Fruit fly (Drosophila melanogaster) ovary, adult (tissue): ENCODE data around the gene Jon65Aiii.

Source experiments
- CG17801 ChIP-seq: fragments of 200-800 bp; optimal IDR thresholded peaks from 2 replicates; lab custom pipeline; 2019; ENCODE audit warnings: missing biosample characterization, mild to moderate bottlenecking, missing genetic modification characterization, moderate library complexity; ENCODE audit not compliant: partially characterized antibody

Jon65Aiii gene

dm6 chr3L:6050230-6050807 is at the start of gene Jon65Aiii:
Gene Jon65Aiii (plus strand): TSS chr3L:6050757.
- TF ChIP-seq CG17801 (GFP tag; lab: Kevin White, UChicago), result no peak

dm6 chr3L:6000938-6001337 is 49.6 kb upstream of the Jon65Aiii start:
- no peak for TF ChIP-seq CG17801 (GFP tag; lab: Kevin White, UChicago)

dm6 chr3L:6010921-6011320 is 39.6 kb upstream of the Jon65Aiii start, which contains the start of gene alphaKap4:
Gene alphaKap4 (minus strand): TSS chr3L:6011021.
- TF ChIP-seq CG17801 (GFP tag; lab: Kevin White, UChicago), result no peak

dm6 chr3L:6012950-6013349 is 37.6 kb upstream of the Jon65Aiii start:
- no peak for TF ChIP-seq CG17801 (GFP tag; lab: Kevin White, UChicago)

dm6 chr3L:6022142-6022541 is 28.4 kb upstream of the Jon65Aiii start:
- TF ChIP-seq CG17801 (GFP tag; lab: Kevin White, UChicago), result no peak

dm6 chr3L:6033008-6033407 is 17.5 kb upstream of the Jon65Aiii start:
- no peak for TF ChIP-seq CG17801 (GFP tag; lab: Kevin White, UChicago)

- no peak for TF ChIP-seq CG17801 (GFP tag; lab: Kevin White, UChicago)
Observed at dm6 chr3L:6034511-6034910, 16.0 kb upstream of the Jon65Aiii start, which contains the start of gene CG10477. Gene CG10477 (minus strand): TSS chr3L:6034611.

dm6 chr3L:6034916-6035315 is 15.6 kb upstream of the Jon65Aiii start, which contains the start of gene yip7:
Gene yip7 (plus strand): TSS chr3L:6035216.
- no peak for TF ChIP-seq CG17801 (GFP tag; lab: Kevin White, UChicago)

- TF ChIP-seq CG17801 (GFP tag; lab: Kevin White, UChicago), result no peak
Observed at dm6 chr3L:6036141-6036540, 14.4 kb upstream of the Jon65Aiii start.

dm6 chr3L:6036811-6037210 is 13.7 kb upstream of the Jon65Aiii start, which contains the start of gene CG6462:
Gene CG6462 (plus strand): TSS chr3L:6037111.
- TF ChIP-seq CG17801 (GFP tag; lab: Kevin White, UChicago), result no peak

- no peak for TF ChIP-seq CG17801 (GFP tag; lab: Kevin White, UChicago)
Observed at dm6 chr3L:6038720-6039205, 11.8 kb upstream of the Jon65Aiii start, which contains the start of gene Jon65Aiv. Gene Jon65Aiv (plus strand): TSS chr3L:6039155.

dm6 chr3L:6052021-6052420 is 1.5 kb downstream of the Jon65Aiii start, which contains the start of gene Jon65Aii:
Gene Jon65Aii (plus strand): TSS chr3L:6052321.
- TF ChIP-seq CG17801 (GFP tag; lab: Kevin White, UChicago), result no peak

dm6 chr3L:6054343-6054742 is 3.8 kb downstream of the Jon65Aiii start, which contains the start of gene Jon65Ai:
Gene Jon65Ai (minus strand): TSS chr3L:6054443.
- TF ChIP-seq CG17801 (GFP tag; lab: Kevin White, UChicago), result no peak

dm6 chr3L:6054803-6055202 is 4.2 kb downstream of the Jon65Aiii start, which contains the start of gene tant:
Gene tant (plus strand): TSS chr3L:6055136.
- no peak for TF ChIP-seq CG17801 (GFP tag; lab: Kevin White, UChicago)

dm6 chr3L:6059062-6059708 is 8.6 kb downstream of the Jon65Aiii start, which contains the start of gene CG6592:
Gene CG6592 (plus strand): TSS chr3L:6059658.
- no peak for TF ChIP-seq CG17801 (GFP tag; lab: Kevin White, UChicago)
